Worm (Caenorhabditis elegans) whole organism, early embryonic: ENCODE results near the gene perm-1.

ENCODE experiments used
- B0310.2 ChIP-seq: sonication (generic microtip); optimal IDR thresholded peaks from 2 replicates; lab custom pipeline; 2016; ENCODE audit warnings: mild to moderate bottlenecking, missing genetic modification characterization, missing compliant biosample characterization
- F13C5.2 ChIP-seq: sonication (generic microtip); optimal IDR thresholded peaks from 2 replicates; lab custom pipeline; 2017; ENCODE audit warnings: mild to moderate bottlenecking, missing genetic modification characterization, inconsistent platforms, missing compliant biosample characterization
- aly-1 ChIP-seq: sonication (generic microtip); optimal IDR thresholded peaks from 2 replicates; lab custom pipeline; 2016; ENCODE audit warnings: missing genetic modification characterization, missing compliant biosample characterization
- ama-1 ChIP-seq: fragments of 150-350 bp; optimal IDR thresholded peaks from 2 replicates; lab custom pipeline; 2014
- ceh-13 ChIP-seq: fragments of 200-800 bp; sonication (Bioruptor generic); optimal IDR thresholded peaks from 2 replicates; lab custom pipeline; 2018; ENCODE audit warnings: mild to moderate bottlenecking, missing genetic modification characterization, missing compliant biosample characterization
- ceh-36 ChIP-seq: sonication (generic microtip); optimal IDR thresholded peaks from 2 replicates; lab custom pipeline; 2016; ENCODE audit warnings: missing genetic modification characterization, inconsistent platforms, missing compliant biosample characterization
- ets-7 ChIP-seq: sonication (generic microtip); optimal IDR thresholded peaks from 2 replicates; lab custom pipeline; 2016; ENCODE audit warnings: missing genotype, missing genetic modification characterization, missing compliant biosample characterization
- flt-1 ChIP-seq: fragments of 200-800 bp; sonication (Bioruptor generic); IDR thresholded peaks from 2 replicates; pipeline ENCODE4 v1.3.6; 2022; ENCODE audit warnings: missing genetic modification characterization, missing compliant biosample characterization
- pes-1 ChIP-seq: fragments of 200-800 bp; sonication (Bioruptor generic); IDR thresholded peaks from 2 replicates; pipeline ENCODE4 v1.3.6; 2022; ENCODE audit warnings: missing genetic modification reagents, missing genetic modification characterization, missing compliant biosample characterization
- scrt-1 ChIP-seq: fragments of 200-800 bp; sonication (Bioruptor generic); IDR thresholded peaks from 2 replicates; pipeline ENCODE4 v1.3.6; 2022; ENCODE audit warnings: missing genetic modification characterization, missing compliant biosample characterization
- tbx-37 ChIP-seq: fragments of 200-800 bp; sonication (Bioruptor generic); conservative IDR thresholded peaks from 2 replicates; pipeline ENCODE4 v1.3.6; 2022; ENCODE audit warnings: missing genetic modification reagents, missing genetic modification characterization, missing compliant biosample characterization
- tra-4 ChIP-seq: sonication (generic microtip); optimal IDR thresholded peaks from 2 replicates; lab custom pipeline; 2017; ENCODE audit warnings: missing genetic modification characterization, missing compliant biosample characterization

DNA sequence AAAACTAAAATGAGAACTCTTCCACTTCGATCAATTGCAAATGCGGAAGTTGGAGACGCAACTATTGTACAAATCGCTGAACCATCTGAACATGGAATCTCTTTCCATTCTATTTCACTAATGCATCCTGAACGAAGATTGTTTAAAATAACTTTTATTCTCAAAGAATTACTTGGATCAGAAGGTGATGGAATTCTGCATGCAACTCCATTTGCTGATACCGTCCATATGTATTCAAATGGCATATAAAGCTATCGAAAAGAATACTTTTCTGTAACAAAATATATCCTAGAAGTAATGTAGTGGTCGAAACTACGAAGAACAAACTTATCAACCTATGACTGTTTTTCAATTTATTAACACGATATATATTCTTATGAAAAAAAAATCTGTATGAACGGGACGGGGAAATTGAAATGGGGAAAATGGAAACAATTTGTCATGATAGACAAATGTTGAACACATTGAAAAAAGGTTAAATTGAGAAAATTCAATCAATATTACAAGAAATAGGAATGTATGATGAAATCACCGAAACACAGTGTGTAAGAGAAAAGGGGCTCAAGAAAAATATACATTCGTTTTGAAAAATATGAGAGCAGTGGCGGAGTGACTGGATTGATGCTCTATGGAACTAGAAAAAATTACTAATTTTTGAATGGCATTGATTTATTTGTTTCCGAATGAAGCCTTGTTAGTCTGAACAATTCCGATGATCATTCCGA, 2.7 kb upstream of the perm-1 start, which contains the start of gene T01H3.2:
- TF ChIP-seq pes-1 (no peak), ceh-13 (no peak), tbx-37 (GFP tag; lab: Robert Waterston, UW) (no peak), tra-4 (tag; lab: Kevin White, UChicago) (no peak), B0310.2 (tag; lab: Kevin White, UChicago) (no peak), ets-7 (no peak), ama-1 (lab: Kevin White, UChicago) (no peak), scrt-1 (GFP tag; lab: Robert Waterston, UW) (no peak), ceh-36 (tag; lab: Kevin White, UChicago) (no peak), aly-1 (no peak), flt-1 (GFP tag; lab: Robert Waterston, UW) (no peak), F13C5.2 (tag; lab: Kevin White, UChicago) (no peak)
